Fruit fly (Drosophila melanogaster) S2 (cell line): ENCODE data around the gene CG10920.
A peak's percentile ranks its signal among the peaks of the same experiment; 100 is the strongest.

Experiments
- CG8478 ChIP-seq: fragments of >200 bp; optimal IDR thresholded peaks from 2 replicates; lab custom pipeline; 2018
- CTCF ChIP-seq, 2 experiments: fragments of >200 bp; optimal IDR thresholded peaks; 2 replicates each; lab custom pipeline; 2018

Gene CG10920

DNA sequence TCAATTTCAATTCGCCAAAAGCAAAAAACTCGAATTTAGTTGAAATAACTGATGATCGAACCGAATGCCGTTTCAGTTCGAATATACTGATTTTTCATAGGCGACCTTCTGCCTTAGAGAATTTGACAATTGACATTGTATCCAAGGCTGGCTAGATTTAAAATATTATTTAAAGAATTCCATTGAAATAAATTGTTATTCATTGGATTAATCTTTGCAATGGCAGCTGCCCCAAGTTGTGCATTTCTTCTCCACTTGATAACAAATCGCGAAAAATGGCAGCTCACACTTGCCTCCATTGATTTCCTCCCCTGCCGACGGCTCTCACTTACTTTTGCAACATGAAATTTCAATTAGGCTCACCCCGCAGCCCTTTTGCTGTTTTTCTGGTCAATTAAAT is at the start of gene CG10920:
Gene CG10920, minus strand, starts transcription at position 101 of the 400 bp plus-strand sequence.
- TF ChIP-seq CTCF (optimal IDR thresholded peaks at IDR 0.05; lab: Kevin White, UChicago) (no peak), CG8478 (lab: Kevin White, UChicago) (no peak)

dm6 chrX:7901153-7902038 is 47.4 kb upstream of the CG10920 start, which contains the start of the genes RpS6 and bys:
Gene RpS6, minus strand, starts transcription at chrX:7901331.
Gene bys, plus strand, starts transcription at chrX:7901880.
- TF ChIP-seq CG8478 (lab: Kevin White, UChicago), result no peak
- TF ChIP-seq CTCF (optimal IDR thresholded peaks at IDR 0.05; lab: Kevin White, UChicago), result peak in 1 of 2 experiments; percentile 2

- no peak for TF ChIP-seq CG8478 (lab: Kevin White, UChicago)
- TF ChIP-seq CTCF (optimal IDR thresholded peaks at IDR 0.05; lab: Kevin White, UChicago), result no peak
Measured at dm6 chrX:7900659-7901058, 46.6 kb upstream of the CG10920 start.

- no peak for TF ChIP-seq CG8478 (lab: Kevin White, UChicago)
- no peak for TF ChIP-seq CTCF (optimal IDR thresholded peaks at IDR 0.05; lab: Kevin White, UChicago)
Measured at dm6 chrX:7893411-7894122, 39.5 kb upstream of the CG10920 start, which contains the start of the genes CG45089, ND-MNLL and p115. Gene CG45089, minus strand, starts transcription at chrX:7893798. Gene ND-MNLL, minus strand, starts transcription at chrX:7893798. Gene p115, plus strand, starts transcription at chrX:7894031.

DNA sequence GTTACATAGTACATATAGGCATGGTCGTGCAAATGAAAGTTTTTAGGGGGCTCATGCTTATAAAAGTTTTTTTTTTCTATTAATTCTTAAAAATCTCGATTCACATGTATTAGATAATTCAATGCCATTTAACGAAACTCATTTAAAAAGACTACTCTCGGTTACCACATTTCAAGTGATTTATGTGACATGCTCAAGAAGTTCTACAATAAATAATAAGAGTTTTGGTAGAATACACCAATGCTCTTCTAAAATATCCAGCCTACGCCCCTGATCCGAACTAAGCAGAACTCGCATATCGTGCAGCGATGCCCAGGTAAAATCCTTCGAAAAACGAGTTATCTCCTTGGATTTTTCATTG is 38.5 kb upstream of the CG10920 start:
- no peak for TF ChIP-seq CTCF (optimal IDR thresholded peaks at IDR 0.05; lab: Kevin White, UChicago)
- no peak for TF ChIP-seq CG8478 (lab: Kevin White, UChicago)

DNA sequence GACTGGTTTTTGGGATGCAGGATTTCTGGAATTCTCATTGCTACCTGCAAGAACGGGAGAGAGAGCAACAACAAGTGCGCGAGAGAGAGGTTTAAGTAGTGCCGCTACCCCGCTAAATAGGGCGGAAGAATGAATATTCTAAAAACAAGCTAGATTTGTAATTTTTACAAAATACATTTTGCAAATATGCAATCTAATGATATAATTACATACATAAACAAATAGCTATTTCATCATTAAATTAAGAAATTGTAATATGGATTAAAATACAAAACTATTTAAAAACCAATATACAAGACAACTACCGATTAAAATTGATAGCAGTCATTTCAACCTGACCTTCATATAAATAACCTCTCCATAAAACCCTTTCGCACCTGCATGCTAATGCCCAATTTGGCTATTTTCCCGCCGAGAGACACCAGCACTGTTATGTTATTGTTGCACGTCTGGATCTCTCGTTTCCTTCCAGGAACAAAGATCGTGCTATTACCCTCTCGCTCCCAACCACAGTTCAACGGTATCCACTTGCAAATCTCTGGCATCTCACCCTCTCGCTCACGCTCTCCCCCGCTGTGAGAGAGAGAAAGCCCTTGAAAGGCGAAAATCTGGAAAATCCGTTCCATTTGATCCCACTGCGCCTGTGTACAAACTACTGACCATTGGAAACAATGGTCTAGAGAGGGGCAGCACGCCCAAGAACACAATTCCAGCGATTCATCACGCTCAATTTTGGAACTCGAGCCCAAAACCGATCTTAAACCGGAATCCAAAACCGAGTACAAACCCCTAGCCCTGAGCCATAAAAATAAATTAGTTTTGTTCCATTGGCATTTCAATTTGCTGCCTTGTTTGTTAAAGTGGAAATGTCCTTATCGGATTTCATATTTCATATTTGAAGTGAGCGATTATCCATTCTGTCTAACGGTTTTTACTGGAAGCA is 37.8 kb upstream of the CG10920 start, which contains the start of gene Nek2:
Gene Nek2, minus strand, starts transcription at position 51 of the 943 bp plus-strand sequence.
- TF ChIP-seq CTCF (optimal IDR thresholded peaks at IDR 0.05; lab: Kevin White, UChicago) (no peak), CG8478 (lab: Kevin White, UChicago) (no peak)

DNA sequence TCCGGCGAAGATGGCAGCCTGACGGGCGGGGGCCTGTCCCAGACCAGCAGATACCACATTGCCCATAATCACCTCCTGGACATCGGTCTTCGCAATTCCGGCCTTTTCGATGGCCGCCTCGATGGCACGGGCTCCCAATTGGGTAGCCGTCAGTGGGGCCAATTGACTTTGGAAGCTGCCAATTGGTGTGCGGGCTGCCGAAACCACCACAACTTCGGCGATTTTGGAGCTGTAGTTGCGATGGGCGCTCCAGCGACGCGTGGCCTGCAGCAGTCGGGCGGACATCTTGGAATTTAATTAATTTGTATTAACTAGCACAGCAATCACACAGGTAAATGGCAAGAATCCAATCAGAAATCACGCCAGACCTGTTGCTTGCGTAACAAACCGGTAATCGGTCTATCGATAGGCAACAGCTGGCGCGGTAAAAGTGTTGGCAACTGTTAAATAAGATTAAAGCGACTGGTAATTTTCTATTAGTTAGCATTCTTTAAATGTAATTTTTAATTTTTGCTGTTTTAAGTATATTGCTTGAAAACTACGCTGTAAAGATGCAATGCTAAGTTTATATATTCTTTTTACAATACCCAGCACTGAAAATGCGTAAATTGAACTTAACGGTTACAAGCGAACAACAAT is 34.5 kb upstream of the CG10920 start, which contains the start of gene Acat1:
Gene Acat1, minus strand, starts transcription at position 400 of the 639 bp plus-strand sequence.
- TF ChIP-seq CG8478 (lab: Kevin White, UChicago) (no peak), CTCF (optimal IDR thresholded peaks at IDR 0.05; lab: Kevin White, UChicago) (no peak)

DNA sequence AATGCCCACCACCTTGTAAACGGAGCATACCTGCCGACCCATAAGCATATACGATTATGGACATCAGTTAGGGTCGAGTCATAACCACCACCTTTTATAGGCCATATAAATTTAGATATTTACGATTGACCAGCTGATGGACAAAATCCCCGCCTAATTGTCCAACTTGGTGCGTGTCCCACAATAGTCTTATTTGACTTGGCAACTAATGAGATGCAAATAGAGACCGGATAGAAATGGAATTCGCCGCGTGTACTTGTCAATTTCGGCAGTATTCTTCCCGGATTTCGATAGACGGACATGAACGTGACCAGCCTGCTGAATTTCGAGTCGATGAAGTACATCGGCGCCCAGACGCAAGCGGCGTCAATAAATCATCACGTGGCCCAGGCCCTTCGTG is 30.3 kb upstream of the CG10920 start, which contains the start of gene Ir7g:
Gene Ir7g, plus strand, starts transcription at position 301 of the 400 bp plus-strand sequence.
- no peak for TF ChIP-seq CTCF (optimal IDR thresholded peaks at IDR 0.05; lab: Kevin White, UChicago)
- no peak for TF ChIP-seq CG8478 (lab: Kevin White, UChicago)

dm6 chrX:7883926-7884325 is 29.9 kb upstream of the CG10920 start, which contains the start of gene Ir7f:
Gene Ir7f, minus strand, starts transcription at chrX:7884026.
- TF ChIP-seq CG8478 (lab: Kevin White, UChicago) (no peak), CTCF (optimal IDR thresholded peaks at IDR 0.05; lab: Kevin White, UChicago) (no peak)

- TF ChIP-seq CTCF (optimal IDR thresholded peaks at IDR 0.05; lab: Kevin White, UChicago), result no peak
- TF ChIP-seq CG8478 (lab: Kevin White, UChicago), result no peak
Measured at dm6 chrX:7881579-7881978, 27.5 kb upstream of the CG10920 start, which contains the start of gene Ir7e. Gene Ir7e, minus strand, starts transcription at chrX:7881679.

- TF ChIP-seq CG8478 (lab: Kevin White, UChicago), result no peak
- TF ChIP-seq CTCF (optimal IDR thresholded peaks at IDR 0.05; lab: Kevin White, UChicago), result no peak
Measured at dm6 chrX:7878736-7879135, 24.7 kb upstream of the CG10920 start, which contains the start of gene Ir7d. Gene Ir7d, minus strand, starts transcription at chrX:7878836.

DNA sequence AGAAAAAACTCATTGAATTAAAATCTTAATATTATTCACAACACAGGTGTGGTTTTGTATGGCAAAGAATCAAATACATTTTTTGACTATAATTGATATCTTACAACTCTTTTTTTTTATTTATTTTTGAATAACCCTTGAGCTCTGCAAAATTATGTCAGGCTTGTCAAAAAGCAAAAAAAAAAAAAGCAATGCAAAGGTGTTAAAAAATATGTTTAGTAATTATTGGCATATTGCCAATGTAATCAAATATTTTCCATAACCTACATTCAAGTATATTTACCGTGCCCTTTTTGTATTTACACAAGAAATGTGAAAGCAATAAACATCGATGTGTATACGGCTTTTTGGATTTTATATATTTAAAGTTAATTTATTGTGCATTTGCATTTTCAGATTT is 20.1 kb upstream of the CG10920 start, which contains the start of gene Ir7c:
Gene Ir7c, plus strand, starts transcription at position 301 of the 400 bp plus-strand sequence.
- TF ChIP-seq CG8478 (lab: Kevin White, UChicago) (no peak), CTCF (optimal IDR thresholded peaks at IDR 0.05; lab: Kevin White, UChicago) (no peak)
